Worm (Caenorhabditis elegans) whole organism, L2 larva: Measurements from ENCODE around the gene K02A2.5.

Source experiments
- alr-1 ChIP-seq: fragments of 150-350 bp; optimal IDR thresholded peaks from 2 replicates; lab custom pipeline; 2014; ENCODE audit warnings: missing biosample characterization, missing genetic modification characterization
- dmd-4 ChIP-seq: sonication (generic microtip); optimal IDR thresholded peaks from 2 replicates; lab custom pipeline; 2017; ENCODE audit warnings: missing biosample characterization, missing genetic modification characterization
- egl-27 ChIP-seq: sonication (generic microtip); optimal IDR thresholded peaks from 3 replicates; lab custom pipeline; 2017; ENCODE audit warnings: missing biosample characterization, missing genetic modification reagents, missing genetic modification characterization
- elt-3 ChIP-seq: sonication (generic microtip); optimal IDR thresholded peaks from 2 replicates; lab custom pipeline; 2017; ENCODE audit warnings: missing biosample characterization, missing genetic modification characterization
- unc-62 ChIP-seq: fragments of 150-350 bp; optimal IDR thresholded peaks from 2 replicates; lab custom pipeline; 2014; ENCODE audit warnings: missing biosample characterization, missing genetic modification reagents, missing genetic modification characterization
- ztf-11 ChIP-seq: sonication (generic microtip); optimal IDR thresholded peaks from 2 replicates; lab custom pipeline; 2017; ENCODE audit warnings: missing biosample characterization, missing genetic modification characterization

DNA sequence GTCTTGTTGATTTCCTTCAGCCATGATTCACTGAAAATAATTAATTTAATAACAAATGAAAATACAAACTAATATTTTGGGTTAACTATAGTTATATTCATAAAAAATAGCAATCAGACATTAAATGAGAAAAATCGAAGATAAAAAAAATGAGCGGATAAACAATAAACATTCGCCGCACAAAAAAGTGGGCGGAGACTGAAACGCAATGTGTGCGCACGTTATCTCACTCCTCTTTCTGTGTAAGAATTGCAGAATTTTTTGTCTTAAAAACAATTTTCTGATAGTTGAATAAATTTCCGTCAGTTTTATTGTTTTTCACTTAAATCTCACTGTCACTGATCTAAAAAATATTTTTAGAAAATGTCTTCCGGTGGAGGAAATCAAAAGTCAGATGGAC is 37.7 kb downstream of the K02A2.5 start, which contains the start of the genes mtch-1 and rpb-4:
- no peak for TF ChIP-seq egl-27 (tag; lab: Kevin White, UChicago)
- TF ChIP-seq elt-3 = no peak
- TF ChIP-seq ztf-11 (tag; lab: Kevin White, UChicago) = no peak
- TF ChIP-seq unc-62 (GFP tag; lab: Kevin White, UChicago) = no peak
- TF ChIP-seq alr-1 = no peak
- TF ChIP-seq dmd-4 (tag; lab: Kevin White, UChicago) = no peak
